Fruit fly (Drosophila melanogaster) whole organism, embryonic: ENCODE measurements around the gene Hr38.
A peak's percentile ranks its signal among the peaks of the same experiment; 100 is the strongest.

Experiments
- ATbp ChIP-seq: fragments of 200-800 bp; sonication (Bioruptor generic); optimal IDR thresholded peaks from 2 replicates; lab custom pipeline; 2017; ENCODE audit warnings: missing biosample characterization, mild to moderate bottlenecking, missing genetic modification characterization, missing genetic modification reagents
- Atf3 ChIP-seq: fragments of 200-800 bp; sonication (Bioruptor generic); optimal IDR thresholded peaks from 3 replicates; lab custom pipeline; 2016; ENCODE audit warnings: missing biosample characterization, missing genetic modification characterization
- B-H2 ChIP-seq: fragments of 200-800 bp; sonication (Bioruptor generic); optimal IDR thresholded peaks from 2 replicates; lab custom pipeline; 2018; ENCODE audit warnings: missing biosample characterization, mild to moderate bottlenecking, missing genetic modification characterization
- CG10654 ChIP-seq: fragments of 200-800 bp; sonication (Bioruptor generic); optimal IDR thresholded peaks from 2 replicates; lab custom pipeline; 2016; ENCODE audit warnings: missing biosample characterization, missing genetic modification characterization
- CG11093 ChIP-seq: fragments of 200-800 bp; sonication (Bioruptor generic); IDR thresholded peaks from 3 replicates; pipeline ENCODE4 v1.3.6; 2022; ENCODE audit warnings: missing biosample characterization, missing genetic modification characterization
- CG1233 ChIP-seq: fragments of 200-800 bp; sonication (Bioruptor generic); optimal IDR thresholded peaks from 4 replicates; lab custom pipeline; 2018; ENCODE audit warnings: missing biosample characterization, mild to moderate bottlenecking, missing genetic modification characterization
- CG16863 ChIP-seq: fragments of 200-800 bp; sonication (Bioruptor generic); optimal IDR thresholded peaks from 3 replicates; lab custom pipeline; 2016; ENCODE audit warnings: missing biosample characterization, missing genetic modification characterization
- CG18262 ChIP-seq: fragments of 200-800 bp; optimal IDR thresholded peaks from 3 replicates; lab custom pipeline; 2019; ENCODE audit warnings: missing biosample characterization, mild to moderate bottlenecking, missing genetic modification characterization, moderate library complexity
- CG2199 ChIP-seq: fragments of 200-800 bp; sonication (Bioruptor generic); IDR thresholded peaks from 3 replicates; pipeline ENCODE4 v1.3.6; 2022; ENCODE audit warnings: missing biosample characterization, missing genetic modification characterization
- CG2202 ChIP-seq: fragments of 200-800 bp; sonication (Bioruptor generic); optimal IDR thresholded peaks from 2 replicates; lab custom pipeline; 2018; ENCODE audit warnings: missing biosample characterization, mild to moderate bottlenecking, missing genetic modification characterization
- CG2889 ChIP-seq: fragments of 200-800 bp; sonication (Bioruptor generic); IDR thresholded peaks from 3 replicates; pipeline ENCODE4 v1.3.6; 2022; ENCODE audit warnings: missing biosample characterization, missing genetic modification characterization
- CG32532 ChIP-seq: fragments of 200-800 bp; sonication (Bioruptor generic); IDR thresholded peaks from 2 replicates; pipeline ENCODE4 v1.3.6; 2022; ENCODE audit warnings: missing biosample characterization, missing genetic modification characterization
- CG34224 ChIP-seq: fragments of 200-800 bp; sonication (Bioruptor generic); IDR thresholded peaks from 3 replicates; pipeline ENCODE4 v1.3.6; 2022; ENCODE audit warnings: missing biosample characterization, missing genetic modification characterization; ENCODE audit not compliant: partially characterized antibody
- CG43689 ChIP-seq: fragments of 200-800 bp; sonication (Bioruptor generic); IDR thresholded peaks from 2 replicates; pipeline ENCODE4 v1.3.6; 2022; ENCODE audit warnings: missing biosample characterization, missing genetic modification characterization
- CG6254 ChIP-seq: fragments of 200-800 bp; sonication (Bioruptor generic); optimal IDR thresholded peaks from 3 replicates; lab custom pipeline; 2017; ENCODE audit warnings: mild to moderate bottlenecking, missing biosample characterization, missing genetic modification reagents, missing genetic modification characterization
- CG6854 ChIP-seq: fragments of 200-800 bp; sonication (Bioruptor generic); optimal IDR thresholded peaks from 3 replicates; lab custom pipeline; 2017; ENCODE audit warnings: missing biosample characterization, mild to moderate bottlenecking, missing genetic modification characterization
- CG7372 ChIP-seq: fragments of 200-800 bp; sonication (Bioruptor generic); IDR thresholded peaks from 2 replicates; pipeline ENCODE4 v1.3.6; 2022; ENCODE audit warnings: missing biosample characterization, missing genetic modification characterization
- CG7745 ChIP-seq: fragments of 200-800 bp; sonication (Bioruptor generic); optimal IDR thresholded peaks from 2 replicates; lab custom pipeline; 2018; ENCODE audit warnings: missing biosample characterization, mild to moderate bottlenecking, missing genetic modification characterization, moderate library complexity
- D19B ChIP-seq: fragments of 200-800 bp; sonication (Bioruptor generic); optimal IDR thresholded peaks from 2 replicates; lab custom pipeline; 2017; ENCODE audit warnings: missing biosample characterization, mild to moderate bottlenecking, missing genetic modification characterization
- Dek ChIP-seq: fragments of 200-800 bp; sonication (Bioruptor generic); optimal IDR thresholded peaks from 3 replicates; lab custom pipeline; 2019; ENCODE audit warnings: missing biosample characterization, mild to moderate bottlenecking, missing genetic modification characterization, moderate library complexity
- Dp ChIP-seq: fragments of 200-800 bp; sonication (Bioruptor generic); optimal IDR thresholded peaks from 2 replicates; lab custom pipeline; 2018; ENCODE audit warnings: missing biosample characterization, mild to moderate bottlenecking, missing genetic modification characterization, moderate library complexity
- ERR ChIP-seq: fragments of 200-800 bp; sonication (Bioruptor generic); optimal IDR thresholded peaks from 2 replicates; lab custom pipeline; 2016; ENCODE audit warnings: missing biosample characterization, missing genetic modification characterization
- Hr39 ChIP-seq: fragments of >200 bp; optimal IDR thresholded peaks from 2 replicates; lab custom pipeline; 2017
- MBD-R2 ChIP-seq: fragments of 200-800 bp; sonication (Bioruptor generic); IDR thresholded peaks from 2 replicates; pipeline ENCODE4 v1.3.6; 2022; ENCODE audit warnings: missing biosample characterization, missing genetic modification characterization
- NFAT ChIP-seq: fragments of 200-800 bp; sonication (Bioruptor generic); IDR thresholded peaks from 2 replicates; pipeline ENCODE4 v1.3.6; 2022; ENCODE audit warnings: missing biosample characterization, missing genetic modification characterization
- Nf-YC ChIP-seq: fragments of 200-800 bp; optimal IDR thresholded peaks from 3 replicates; lab custom pipeline; 2019; ENCODE audit warnings: missing biosample characterization, mild to moderate bottlenecking, missing genetic modification characterization, moderate library complexity
- Oli ChIP-seq: fragments of 200-800 bp; sonication (Bioruptor generic); optimal IDR thresholded peaks from 2 replicates; lab custom pipeline; 2018; ENCODE audit warnings: missing biosample characterization, mild to moderate bottlenecking, missing genetic modification characterization, moderate library complexity
- Pdp1 ChIP-seq, 2 experiments: fragments of 200-800 bp; sonication (Bioruptor generic); optimal IDR thresholded peaks; 3 replicates each; lab custom pipeline; 2016; ENCODE audit warnings: missing biosample characterization in 2 of 2, missing genetic modification characterization in 2 of 2, mild to moderate bottlenecking in 1 of 2, moderate library complexity in 1 of 2
- Usf ChIP-seq: fragments of 200-800 bp; sonication (Bioruptor generic); optimal IDR thresholded peaks from 2 replicates; lab custom pipeline; 2017; ENCODE audit warnings: missing genotype, missing biosample characterization, missing genetic modification characterization
- ac ChIP-seq: fragments of 200-800 bp; sonication (Bioruptor generic); optimal IDR thresholded peaks from 3 replicates; lab custom pipeline; 2017; ENCODE audit warnings: missing biosample characterization, mild to moderate bottlenecking, missing genetic modification characterization
- az2 ChIP-seq: fragments of 200-800 bp; sonication (Bioruptor generic); optimal IDR thresholded peaks from 3 replicates; lab custom pipeline; 2016; ENCODE audit warnings: missing biosample characterization, missing genetic modification characterization
- bowl ChIP-seq: fragments of 200-800 bp; sonication (Bioruptor generic); IDR thresholded peaks from 2 replicates; pipeline ENCODE4 v1.3.6; 2022; ENCODE audit warnings: missing biosample characterization, missing genetic modification characterization
- br ChIP-seq: fragments of >200 bp; optimal IDR thresholded peaks from 2 replicates; lab custom pipeline; 2017
- btn ChIP-seq: fragments of 200-800 bp; sonication (Bioruptor generic); optimal IDR thresholded peaks from 2 replicates; lab custom pipeline; 2016; ENCODE audit warnings: missing biosample characterization, missing genetic modification characterization
- ci ChIP-seq: fragments of 200-800 bp; sonication (Bioruptor generic); IDR thresholded peaks from 3 replicates; pipeline ENCODE4 v1.3.6; 2022; ENCODE audit warnings: missing biosample characterization, missing genetic modification characterization
- eyg ChIP-seq: fragments of 200-800 bp; sonication (Bioruptor generic); optimal IDR thresholded peaks from 3 replicates; lab custom pipeline; 2016; ENCODE audit warnings: missing biosample characterization, missing genetic modification characterization
- fd3F ChIP-seq: fragments of 200-800 bp; sonication (Bioruptor generic); optimal IDR thresholded peaks from 2 replicates; lab custom pipeline; 2018; ENCODE audit warnings: missing biosample characterization, mild to moderate bottlenecking, missing genetic modification characterization, moderate library complexity
- grn ChIP-seq: fragments of 200-800 bp; sonication (Bioruptor generic); optimal IDR thresholded peaks from 3 replicates; lab custom pipeline; 2017; ENCODE audit warnings: missing biosample characterization, missing genetic modification characterization
- ind ChIP-seq: fragments of 200-800 bp; sonication (Bioruptor generic); optimal IDR thresholded peaks from 3 replicates; lab custom pipeline; 2016; ENCODE audit warnings: missing biosample characterization, missing genetic modification characterization
- kay ChIP-seq: fragments of 200-800 bp; sonication (Bioruptor generic); optimal IDR thresholded peaks from 2 replicates; lab custom pipeline; 2016; ENCODE audit warnings: missing biosample characterization, missing genetic modification characterization
- mld ChIP-seq: fragments of 200-800 bp; sonication (Bioruptor generic); IDR thresholded peaks from 3 replicates; pipeline ENCODE4 v1.3.6; 2022; ENCODE audit warnings: missing biosample characterization, missing genetic modification characterization; ENCODE audit not compliant: partially characterized antibody
- onecut ChIP-seq: fragments of 200-800 bp; sonication (Bioruptor generic); IDR thresholded peaks from 2 replicates; pipeline ENCODE4 v1.3.6; 2022; ENCODE audit warnings: missing biosample characterization, missing genetic modification characterization
- otp ChIP-seq: fragments of 200-800 bp; sonication (Bioruptor generic); IDR thresholded peaks from 3 replicates; pipeline ENCODE4, ENCODE4 v1.3.6; 2022; ENCODE audit warnings: missing biosample characterization, missing genetic modification characterization
- pzg ChIP-seq: fragments of 200-800 bp; sonication (Bioruptor generic); optimal IDR thresholded peaks from 3 replicates; lab custom pipeline; 2018; ENCODE audit warnings: missing biosample characterization, mild to moderate bottlenecking, missing genetic modification characterization, moderate library complexity
- schlank ChIP-seq: fragments of 200-800 bp; sonication (Bioruptor generic); optimal IDR thresholded peaks from 2 replicates; lab custom pipeline; 2018; ENCODE audit warnings: missing biosample characterization, mild to moderate bottlenecking, missing genetic modification characterization
- slp2 ChIP-seq: fragments of 200-800 bp; sonication (Bioruptor generic); optimal IDR thresholded peaks from 2 replicates; lab custom pipeline; 2016; ENCODE audit warnings: missing biosample characterization, missing genetic modification characterization
- tna ChIP-seq: fragments of 200-800 bp; sonication (Bioruptor generic); IDR thresholded peaks from 2 replicates; pipeline ENCODE4 v1.3.6; 2022; ENCODE audit warnings: missing biosample characterization, missing genetic modification characterization; ENCODE audit not compliant: partially characterized antibody
- vvl ChIP-seq: fragments of 200-800 bp; sonication (Bioruptor generic); IDR thresholded peaks from 2 replicates; pipeline ENCODE4 v1.3.6; 2022; ENCODE audit warnings: missing biosample characterization, missing genetic modification characterization
- wek ChIP-seq: fragments of 200-800 bp; sonication (Bioruptor generic); optimal IDR thresholded peaks from 3 replicates; lab custom pipeline; 2018; ENCODE audit warnings: missing biosample characterization, mild to moderate bottlenecking, missing genetic modification characterization, moderate library complexity
- zen ChIP-seq: fragments of 200-800 bp; sonication (Bioruptor generic); optimal IDR thresholded peaks from 3 replicates; lab custom pipeline; 2018; ENCODE audit warnings: missing biosample characterization, mild to moderate bottlenecking, missing genetic modification characterization, moderate library complexity
- zfh1 ChIP-seq: fragments of 200-800 bp; sonication (Bioruptor generic); IDR thresholded peaks from 3 replicates; pipeline ENCODE4 v1.3.6; 2022; ENCODE audit warnings: missing biosample characterization, missing genetic modification characterization

Hr38 gene

DNA sequence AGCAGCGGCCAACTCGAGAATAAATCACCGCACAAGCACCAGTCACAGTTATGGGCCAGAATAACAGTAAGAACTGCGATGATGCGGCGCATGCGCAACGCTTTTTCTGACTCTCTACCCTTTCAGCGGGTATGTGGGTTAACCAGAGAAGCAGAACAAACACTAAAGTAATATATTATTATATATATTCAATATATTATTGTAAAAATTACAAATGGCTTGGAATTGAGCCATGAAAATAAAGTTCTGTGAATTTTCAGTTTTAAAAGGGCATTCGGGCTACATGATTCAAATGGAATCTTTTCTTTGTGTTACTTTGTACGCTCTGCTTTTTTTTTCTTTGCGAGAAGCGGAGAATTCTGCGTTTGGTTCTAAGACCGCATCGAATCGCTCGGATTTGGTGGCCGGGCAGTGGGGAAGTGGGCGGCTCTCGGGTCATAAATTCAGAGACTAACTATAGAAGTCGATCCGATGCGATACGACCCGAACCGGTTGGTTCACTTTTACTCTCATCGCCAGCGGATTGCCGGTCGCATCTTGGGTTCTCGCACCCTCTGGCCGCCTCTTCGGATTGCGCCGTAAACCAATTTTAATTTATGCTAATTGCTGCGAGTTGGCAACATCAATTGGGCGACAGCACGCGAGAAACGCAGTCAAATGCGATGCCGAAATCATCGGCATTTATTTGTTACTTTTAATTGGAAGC lies 13.7 kb downstream of the Hr38 start (continued):
- TF ChIP-seq CG6854 (no peak), Atf3 (no peak), vvl (GFP tag; lab: Robert Waterston, UW) (peak; percentile 45; the same call in 1 of the 2 replicates), az2 (GFP tag; lab: Kevin White, UChicago) (peak; percentile 8), ATbp (GFP tag; lab: Kevin White, UChicago) (no peak), bowl (GFP tag; lab: Robert Waterston, UW) (no peak), ac (GFP tag; lab: Kevin White, UChicago) (no peak), CG2199 (GFP tag; lab: Robert Waterston, UW) (no peak), Dp (GFP tag; lab: Kevin White, UChicago) (no peak), Pdp1 (GFP tag; optimal IDR thresholded peaks at IDR 0.05; lab: Kevin White, UChicago) (no peak), Oli (peak; percentile 26), CG11093 (no peak), CG32532 (GFP tag; lab: Robert Waterston, UW) (peak; percentile 47; the same call in 1 of the 2 replicates), CG34224 (GFP tag; lab: Robert Waterston, UW) (no peak), B-H2 (GFP tag; lab: Kevin White, UChicago) (no peak), CG7372 (GFP tag; lab: Robert Waterston, UW) (no peak), Dek (tag; lab: Kevin White, UChicago) (no peak), br (lab: Kevin White, UChicago) (no peak), btn (GFP tag; lab: Kevin White, UChicago) (no peak), CG18262 (tag; lab: Kevin White, UChicago) (no peak), ci (no peak), grn (GFP tag; lab: Kevin White, UChicago) (no peak), CG7745 (tag; lab: Kevin White, UChicago) (no peak), CG1233 (GFP tag; lab: Kevin White, UChicago) (no peak), tna (GFP tag; lab: Robert Waterston, UW) (no peak), kay (GFP tag; lab: Kevin White, UChicago) (no peak), eyg (GFP tag; lab: Kevin White, UChicago) (no peak), pzg (GFP tag; lab: Kevin White, UChicago) (no peak), CG10654 (GFP tag; lab: Kevin White, UChicago) (no peak), Usf (GFP tag; lab: Kevin White, UChicago) (no peak), CG43689 (no peak), Nf-YC (tag; lab: Kevin White, UChicago) (no peak), ERR (no peak), CG2202 (tag; lab: Kevin White, UChicago) (no peak), CG6254 (GFP tag; lab: Kevin White, UChicago) (no peak), schlank (tag; lab: Kevin White, UChicago) (no peak), otp (GFP tag; lab: Robert Waterston, UW) (no peak), slp2 (no peak), mld (GFP tag; lab: Robert Waterston, UW) (no peak), NFAT (0 out of 2 replicates have a peak, but pooled peaks have one; percentile 2), Hr39 (lab: Kevin White, UChicago) (no peak), CG16863 (GFP tag; lab: Kevin White, UChicago) (no peak), onecut (GFP tag; lab: Robert Waterston, UW) (no peak), CG2889 (GFP tag; lab: Robert Waterston, UW) (no peak), zen (tag; lab: Kevin White, UChicago) (no peak), ind (GFP tag; lab: Kevin White, UChicago) (no peak), MBD-R2 (GFP tag; lab: Robert Waterston, UW) (no peak), fd3F (GFP tag; lab: Kevin White, UChicago) (peak; percentile 40), zfh1 (GFP tag; lab: Robert Waterston, UW) (no peak), wek (GFP tag; lab: Kevin White, UChicago) (no peak), D19B (GFP tag; lab: Kevin White, UChicago) (no peak)
